Worm (Caenorhabditis elegans) whole organism, early embryonic: Measurements from ENCODE around the gene nol-9.

Source experiments
- B0310.2 ChIP-seq: sonication (generic microtip); optimal IDR thresholded peaks from 2 replicates; lab custom pipeline; 2016; ENCODE audit warnings: mild to moderate bottlenecking, missing genetic modification characterization, missing compliant biosample characterization
- F13C5.2 ChIP-seq: sonication (generic microtip); optimal IDR thresholded peaks from 2 replicates; lab custom pipeline; 2017; ENCODE audit warnings: mild to moderate bottlenecking, missing genetic modification characterization, inconsistent platforms, missing compliant biosample characterization
- aly-1 ChIP-seq: sonication (generic microtip); optimal IDR thresholded peaks from 2 replicates; lab custom pipeline; 2016; ENCODE audit warnings: missing genetic modification characterization, missing compliant biosample characterization
- ama-1 ChIP-seq: fragments of 150-350 bp; optimal IDR thresholded peaks from 2 replicates; lab custom pipeline; 2014
- ceh-36 ChIP-seq: sonication (generic microtip); optimal IDR thresholded peaks from 2 replicates; lab custom pipeline; 2016; ENCODE audit warnings: missing genetic modification characterization, inconsistent platforms, missing compliant biosample characterization
- flt-1 ChIP-seq: fragments of 200-800 bp; sonication (Bioruptor generic); IDR thresholded peaks from 2 replicates; pipeline ENCODE4 v1.3.6; 2022; ENCODE audit warnings: missing genetic modification characterization, missing compliant biosample characterization
- hmbx-1 ChIP-seq: sonication (generic microtip); optimal IDR thresholded peaks from 2 replicates; lab custom pipeline; 2016; ENCODE audit warnings: mild to moderate bottlenecking, missing genetic modification characterization, missing compliant biosample characterization
- hmg-4 ChIP-seq: fragments of 200-800 bp; sonication (Bioruptor generic); optimal IDR thresholded peaks from 2 replicates; lab custom pipeline; 2018; ENCODE audit warnings: mild to moderate bottlenecking, missing genetic modification characterization, missing compliant biosample characterization
- pes-1 ChIP-seq: fragments of 200-800 bp; sonication (Bioruptor generic); IDR thresholded peaks from 2 replicates; pipeline ENCODE4 v1.3.6; 2022; ENCODE audit warnings: missing genetic modification reagents, missing genetic modification characterization, missing compliant biosample characterization
- scrt-1 ChIP-seq: fragments of 200-800 bp; sonication (Bioruptor generic); IDR thresholded peaks from 2 replicates; pipeline ENCODE4 v1.3.6; 2022; ENCODE audit warnings: missing genetic modification characterization, missing compliant biosample characterization
- sea-1 ChIP-seq: fragments of 200-800 bp; sonication (Bioruptor generic); conservative IDR thresholded peaks from 2 replicates; pipeline ENCODE4 v1.3.6; 2022; ENCODE audit warnings: missing genetic modification characterization, missing compliant biosample characterization
- tbx-11 ChIP-seq: fragments of 200-800 bp; sonication (Bioruptor generic); IDR thresholded peaks from 2 replicates; pipeline ENCODE4 v1.3.6; 2022; ENCODE audit warnings: missing genetic modification characterization, missing compliant biosample characterization
- tbx-37 ChIP-seq: fragments of 200-800 bp; sonication (Bioruptor generic); conservative IDR thresholded peaks from 2 replicates; pipeline ENCODE4 v1.3.6; 2022; ENCODE audit warnings: missing genetic modification reagents, missing genetic modification characterization, missing compliant biosample characterization
- tra-4 ChIP-seq: sonication (generic microtip); optimal IDR thresholded peaks from 2 replicates; lab custom pipeline; 2017; ENCODE audit warnings: missing genetic modification characterization, missing compliant biosample characterization

DNA sequence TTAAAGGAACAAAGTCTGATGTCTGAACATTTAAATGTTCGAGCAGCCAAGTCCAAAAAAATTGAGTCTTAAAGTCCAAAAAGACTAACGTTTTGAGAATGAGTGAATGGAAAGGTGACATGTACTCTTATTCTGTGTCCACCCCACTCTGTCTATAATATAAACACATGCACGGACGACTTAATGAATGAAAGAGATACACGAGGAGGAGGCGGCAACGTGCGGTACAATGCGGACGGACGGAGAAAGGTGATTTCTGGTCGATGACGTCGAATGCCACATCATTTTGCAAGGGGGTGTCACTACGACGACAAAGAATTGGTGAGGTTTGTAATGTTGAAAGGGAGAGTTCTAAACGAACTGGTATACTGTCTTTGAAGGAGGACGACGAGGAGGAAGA, 27.6 kb upstream of the nol-9 start:
- TF ChIP-seq pes-1 (GFP tag; lab: Robert Waterston, UW) (no peak), tra-4 (no peak), ama-1 (lab: Kevin White, UChicago) (no peak), hmg-4 (GFP tag; lab: Kevin White, UChicago) (no peak), hmbx-1 (no peak), flt-1 (GFP tag; lab: Robert Waterston, UW) (no peak), B0310.2 (tag; lab: Kevin White, UChicago) (no peak), ceh-36 (no peak), tbx-37 (no peak), F13C5.2 (tag; lab: Kevin White, UChicago) (no peak), scrt-1 (GFP tag; lab: Robert Waterston, UW) (no peak), tbx-11 (GFP tag; lab: Robert Waterston, UW) (no peak), aly-1 (tag; lab: Kevin White, UChicago) (no peak), sea-1 (no peak)
